Worm (Caenorhabditis elegans) whole organism, mixed stage, embryonic: ENCODE measurements around the gene T20D3.5.
A peak's percentile ranks its signal among the peaks of the same experiment; 100 is the strongest.

Source experiments
- ces-1 ChIP-seq: fragments of 150-350 bp; optimal IDR thresholded peaks from 2 replicates; lab custom pipeline; 2014; ENCODE audit warnings: missing biosample characterization, missing genetic modification reagents, missing genetic modification characterization
- elt-3 ChIP-seq: fragments of 150-350 bp; optimal IDR thresholded peaks from 2 replicates; lab custom pipeline; 2014; ENCODE audit warnings: missing biosample characterization, missing genetic modification characterization
- lsy-2 ChIP-seq: fragments of 150-350 bp; optimal IDR thresholded peaks from 2 replicates; lab custom pipeline; 2014; ENCODE audit warnings: missing biosample characterization, missing genetic modification characterization
- nhr-12 ChIP-seq: fragments of 150-350 bp; optimal IDR thresholded peaks from 2 replicates; lab custom pipeline; 2014; ENCODE audit warnings: missing biosample characterization, missing genetic modification characterization
- nhr-237 ChIP-seq: fragments of 150-350 bp; optimal IDR thresholded peaks from 2 replicates; lab custom pipeline; 2014; ENCODE audit warnings: missing biosample characterization, missing genetic modification characterization
- nhr-76 ChIP-seq: sonication (generic microtip); optimal IDR thresholded peaks from 2 replicates; lab custom pipeline; 2017; ENCODE audit warnings: missing biosample characterization, missing genetic modification characterization
- sptf-1 ChIP-seq: sonication (generic microtip); optimal IDR thresholded peaks from 2 replicates; lab custom pipeline; 2017; ENCODE audit warnings: mild to moderate bottlenecking, missing genetic modification characterization, moderate library complexity, missing compliant biosample characterization
- unc-39 ChIP-seq: fragments of 150-350 bp; optimal IDR thresholded peaks from 2 replicates; lab custom pipeline; 2014; ENCODE audit warnings: missing biosample characterization, missing genetic modification characterization
- unc-62 ChIP-seq: fragments of 150-350 bp; optimal IDR thresholded peaks from 2 replicates; lab custom pipeline; 2014; ENCODE audit warnings: missing biosample characterization, missing genetic modification reagents, missing genetic modification characterization
- ztf-11 ChIP-seq: fragments of 150-350 bp; optimal IDR thresholded peaks from 2 replicates; lab custom pipeline; 2014; ENCODE audit warnings: missing biosample characterization, missing genetic modification characterization

DNA sequence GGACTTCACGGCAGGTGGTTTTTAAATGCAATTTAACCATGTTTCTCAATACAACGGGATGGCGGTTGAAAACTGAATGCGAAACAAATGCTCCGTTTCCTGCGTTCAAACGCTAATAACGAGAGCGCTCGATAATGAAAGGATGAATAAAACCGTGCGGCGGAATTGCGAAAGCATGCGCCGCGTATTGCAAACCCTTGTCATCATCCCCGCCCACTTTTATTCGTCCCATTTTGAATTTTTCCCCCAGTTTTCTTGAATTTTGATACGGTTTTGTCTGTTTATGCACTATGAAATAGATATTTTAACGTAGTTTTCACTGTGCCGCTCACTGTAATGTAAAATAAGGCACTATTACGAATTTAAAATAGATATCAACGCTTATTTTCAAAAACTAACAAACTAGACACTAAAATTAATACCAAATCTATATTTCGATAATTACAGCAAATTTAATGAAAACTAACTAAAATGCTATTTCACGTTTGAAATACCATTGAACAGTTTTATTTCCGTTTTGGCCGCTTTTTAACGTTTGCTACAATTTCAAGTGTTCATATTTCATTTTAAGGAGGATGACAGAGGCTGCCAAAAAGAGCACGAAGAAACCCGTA, 20.7 kb upstream of the T20D3.5 start, which contains the start of the genes F49C12.9 and rpn-7:
- TF ChIP-seq elt-3 = no peak
- peak; percentile 52 for TF ChIP-seq ztf-11 (tag; lab: Kevin White, UChicago)
- TF ChIP-seq lsy-2 (tag; lab: Kevin White, UChicago) = peak; percentile 37
- TF ChIP-seq ces-1 (GFP tag; lab: Kevin White, UChicago) = peak; percentile 60
- TF ChIP-seq nhr-76 (tag; lab: Kevin White, UChicago) = peak; percentile 1
- TF ChIP-seq nhr-237 (tag; lab: Kevin White, UChicago) = peak; percentile 16
- peak; percentile 85 for TF ChIP-seq sptf-1 (tag; lab: Kevin White, UChicago)
- TF ChIP-seq unc-39 = no peak
- no peak for TF ChIP-seq unc-62 (GFP tag; lab: Kevin White, UChicago)
- peak; percentile 35 for TF ChIP-seq nhr-12 (tag; lab: Kevin White, UChicago)
